Fruit fly (Drosophila melanogaster): ENCODE results near the gene croc.
A peak's percentile ranks its signal among the peaks of the same experiment; 100 is the strongest.

Gene croc

dm6 chr3L:21445704-21446103, 30.6 kb downstream of the croc start, which contains the start of gene Syx7 (continued):
- TF ChIP-seq jumu (GFP tag; optimal IDR thresholded peaks at IDR 0.05) (no peak), ATbp (GFP tag; optimal IDR thresholded peaks at IDR 0.05) (no peak), usp (GFP tag; optimal IDR thresholded peaks at IDR 0.05) (no peak), slou (GFP tag; optimal IDR thresholded peaks at IDR 0.05) (no peak), Atf-2 (GFP tag; optimal IDR thresholded peaks at IDR 0.05) (peak; percentile 1), schlank (tag; optimal IDR thresholded peaks at IDR 0.05) (no peak), wdn (GFP tag; IDR thresholded peaks at IDR 0.05) (no peak), Sry-β (GFP tag; optimal IDR thresholded peaks at IDR 0.05) (peak; percentile 80), CG10462 (GFP tag; optimal IDR thresholded peaks at IDR 0.05) (no peak), gcm (GFP tag; optimal IDR thresholded peaks at IDR 0.05) (no peak), grn (GFP tag; optimal IDR thresholded peaks at IDR 0.05) (no peak), caup (GFP tag; optimal IDR thresholded peaks at IDR 0.05; ENCODE audit: severe bottlenecking) (no peak), BEAF-32 (GFP tag; optimal IDR thresholded peaks at IDR 0.05) (peak; percentile 78), scrt (GFP tag; optimal IDR thresholded peaks at IDR 0.05) (no peak), CG12391 (tag; optimal IDR thresholded peaks at IDR 0.05) (no peak), esg (GFP tag; conservative IDR thresholded peaks at IDR 0.05) (no peak), odd (GFP tag; optimal IDR thresholded peaks at IDR 0.05) (no peak), abd-A (tag; optimal IDR thresholded peaks at IDR 0.05) (no peak), Ssrp (tag; optimal IDR thresholded peaks at IDR 0.05) (no peak), en (GFP tag; optimal IDR thresholded peaks at IDR 0.05) (no peak), CG8281 (tag; optimal IDR thresholded peaks at IDR 0.05) (no peak), CG3065 (GFP tag; optimal IDR thresholded peaks at IDR 0.05) (no peak), dysf (GFP tag; IDR thresholded peaks at IDR 0.05) (no peak), CG11695 (GFP tag; IDR thresholded peaks at IDR 0.05) (no peak), Lhr (GFP tag; optimal IDR thresholded peaks at IDR 0.05) (peak; percentile 44), CG11504 (tag; optimal IDR thresholded peaks at IDR 0.05) (no peak), Sox102F (GFP tag; optimal IDR thresholded peaks at IDR 0.05) (no peak), Dip3 (GFP tag; optimal IDR thresholded peaks at IDR 0.05) (no peak), ranshi (GFP tag; IDR thresholded peaks at IDR 0.05) (no peak), Deaf1 (tag; optimal IDR thresholded peaks at IDR 0.05) (no peak), CG11456 (GFP tag; IDR thresholded peaks at IDR 0.05) (no peak), CG4404 (GFP tag; IDR thresholded peaks at IDR 0.05) (no peak), CG11723 (GFP tag; optimal IDR thresholded peaks at IDR 0.05) (no peak), CG7928 (GFP tag; optimal IDR thresholded peaks at IDR 0.05) (no peak), E2f1 (GFP tag; IDR thresholded peaks at IDR 0.05) (no peak), tup (GFP tag; optimal IDR thresholded peaks at IDR 0.05) (no peak), CG5953 (GFP tag; IDR thresholded peaks at IDR 0.05) (no peak), pho (GFP tag; optimal IDR thresholded peaks at IDR 0.05) (peak; percentile 3), NC2β (GFP tag; optimal IDR thresholded peaks at IDR 0.05) (peak; percentile 48), CG31441 (GFP tag; IDR thresholded peaks at IDR 0.05) (no peak), CG12155 (GFP tag; optimal IDR thresholded peaks at IDR 0.05) (peak; percentile 34), Rx (GFP tag; IDR thresholded peaks at IDR 0.05) (no peak), tin (GFP tag; optimal IDR thresholded peaks at IDR 0.05) (peak; percentile 32), Ada2b (GFP tag; IDR thresholded peaks at IDR 0.05) (no peak), eyg (GFP tag; optimal IDR thresholded peaks at IDR 0.05) (no peak), zen (tag; optimal IDR thresholded peaks at IDR 0.05) (peak; percentile 3), CG1647 (GFP tag; optimal IDR thresholded peaks at IDR 0.05) (no peak), CG17912 (GFP tag; optimal IDR thresholded peaks at IDR 0.05) (no peak), CG12659 (GFP tag; optimal IDR thresholded peaks at IDR 0.05) (peak; percentile 62), CG18262 (tag; optimal IDR thresholded peaks at IDR 0.05) (peak; percentile 10), sisA (GFP tag; IDR thresholded peaks at IDR 0.05) (no peak), CG15514 (GFP tag; optimal IDR thresholded peaks at IDR 0.05) (peak; percentile 56)
